Worm (Caenorhabditis elegans) whole organism, L2 larva: ENCODE results near the gene xpo-3.

Source experiments
- alr-1 ChIP-seq: fragments of 150-350 bp; optimal IDR thresholded peaks from 2 replicates; lab custom pipeline; 2014; ENCODE audit warnings: missing biosample characterization, missing genetic modification characterization
- ama-1 ChIP-seq: fragments of 150-350 bp; optimal IDR thresholded peaks from 2 replicates; lab custom pipeline; 2018; ENCODE audit warnings: inconsistent platforms
- blmp-1 ChIP-seq: sonication (generic microtip); optimal IDR thresholded peaks from 2 replicates; lab custom pipeline; 2017; ENCODE audit warnings: missing genetic modification characterization, mild to moderate bottlenecking, missing compliant biosample characterization, antibody characterized with exemption, moderate library complexity; ENCODE audit not compliant: insufficient read depth
- ceh-16 ChIP-seq: fragments of 150-350 bp; optimal IDR thresholded peaks from 2 replicates; lab custom pipeline; 2014; ENCODE audit warnings: missing biosample characterization, missing genetic modification characterization
- dmd-4 ChIP-seq: sonication (generic microtip); optimal IDR thresholded peaks from 2 replicates; lab custom pipeline; 2017; ENCODE audit warnings: missing biosample characterization, missing genetic modification characterization
- elt-3 ChIP-seq: sonication (generic microtip); optimal IDR thresholded peaks from 2 replicates; lab custom pipeline; 2017; ENCODE audit warnings: missing biosample characterization, missing genetic modification characterization
- mdl-1 ChIP-seq, 2 experiments: fragments of 150-350 bp in 1 of 2; sonication (generic microtip) in 1 of 2; optimal IDR thresholded peaks; 2 replicates each; lab custom pipeline; 2017; ENCODE audit warnings: missing biosample characterization in 2 of 2, missing genetic modification characterization in 2 of 2
- nhr-12 ChIP-seq: fragments of 150-350 bp; optimal IDR thresholded peaks from 2 replicates; lab custom pipeline; 2014; ENCODE audit warnings: missing biosample characterization, missing genetic modification characterization
- nhr-237 ChIP-seq: fragments of 150-350 bp; optimal IDR thresholded peaks from 2 replicates; lab custom pipeline; 2014; ENCODE audit warnings: missing biosample characterization, missing genetic modification characterization
- sem-4 ChIP-seq: fragments of 150-350 bp; optimal IDR thresholded peaks from 2 replicates; lab custom pipeline; 2014; ENCODE audit warnings: missing biosample characterization, missing genetic modification reagents, missing genetic modification characterization
- snpc-4 ChIP-seq: fragments of 150-350 bp; optimal IDR thresholded peaks from 2 replicates; lab custom pipeline; 2014; ENCODE audit warnings: missing biosample characterization, missing genetic modification characterization
- unc-39 ChIP-seq: fragments of 150-350 bp; optimal IDR thresholded peaks from 2 replicates; lab custom pipeline; 2014; ENCODE audit warnings: missing biosample characterization, missing genetic modification characterization
- ztf-1 ChIP-seq: fragments of 200-800 bp; sonication (Bioruptor generic); conservative IDR thresholded peaks from 2 replicates; pipeline ENCODE4 v1.3.6; 2022; ENCODE audit warnings: missing genetic modification characterization, missing compliant biosample characterization

- no peak for TF ChIP-seq unc-39 (tag; lab: Kevin White, UChicago)
- no peak for TF ChIP-seq mdl-1 (tag; optimal IDR thresholded peaks at IDR 0.05; lab: Kevin White, UChicago)
- TF ChIP-seq ceh-16 (tag; lab: Kevin White, UChicago): no peak
- no peak for TF ChIP-seq elt-3
- no peak for TF ChIP-seq nhr-237 (tag; lab: Kevin White, UChicago)
- TF ChIP-seq snpc-4 (tag; lab: Kevin White, UChicago): no peak
- TF ChIP-seq sem-4: no peak
- no peak for TF ChIP-seq nhr-12 (tag; lab: Kevin White, UChicago)
- TF ChIP-seq blmp-1 (tag; lab: Kevin White, UChicago): no peak
- no peak for TF ChIP-seq ztf-1 (GFP tag; lab: Robert Waterston, UW)
- TF ChIP-seq dmd-4: no peak
- no peak for TF ChIP-seq ama-1 (lab: Kevin White, UChicago)
- no peak for TF ChIP-seq alr-1 (tag; lab: Kevin White, UChicago)
Observed at ce11 chrIV:7881166-7881565, 42.7 kb downstream of the xpo-3 start.
